Fruit fly (Drosophila melanogaster): ENCODE measurements around the gene Pvf1.

DNA sequence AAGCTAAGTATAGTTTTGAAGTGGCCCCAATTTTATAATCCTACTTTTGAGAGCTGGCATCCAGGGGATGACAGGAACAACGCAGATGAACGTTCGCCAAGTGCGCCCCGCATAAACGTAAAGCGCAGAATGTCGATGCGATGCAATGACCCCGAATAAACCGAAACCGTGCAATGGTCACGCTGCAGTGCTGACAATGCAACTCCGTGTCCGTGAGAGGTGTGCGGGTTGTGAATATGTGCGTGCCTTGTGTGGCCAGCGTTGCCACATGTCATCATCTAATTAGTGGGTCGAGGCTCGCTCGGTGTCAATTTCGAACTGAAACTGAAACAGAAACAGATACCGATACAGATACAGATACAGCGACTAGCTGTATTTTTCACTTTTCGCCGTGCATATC lies 35.7 kb downstream of the Pvf1 start:
- TF ChIP-seq insv (optimal IDR thresholded peaks at IDR 0.05) = no peak
- TF ChIP-seq h (optimal IDR thresholded peaks at IDR 0.05) = no peak
- TF ChIP-seq Sin3A (optimal IDR thresholded peaks at IDR 0.05) = no peak
- TF ChIP-seq Myc (optimal IDR thresholded peaks at IDR 0.05) = no peak
- no peak for TF ChIP-seq ttk (optimal IDR thresholded peaks at IDR 0.05)
- no peak for TF ChIP-seq psq (optimal IDR thresholded peaks at IDR 0.05)
